Fruit fly (Drosophila melanogaster): Measurements from ENCODE around the gene CG9592.

Gene CG9592

DNA sequence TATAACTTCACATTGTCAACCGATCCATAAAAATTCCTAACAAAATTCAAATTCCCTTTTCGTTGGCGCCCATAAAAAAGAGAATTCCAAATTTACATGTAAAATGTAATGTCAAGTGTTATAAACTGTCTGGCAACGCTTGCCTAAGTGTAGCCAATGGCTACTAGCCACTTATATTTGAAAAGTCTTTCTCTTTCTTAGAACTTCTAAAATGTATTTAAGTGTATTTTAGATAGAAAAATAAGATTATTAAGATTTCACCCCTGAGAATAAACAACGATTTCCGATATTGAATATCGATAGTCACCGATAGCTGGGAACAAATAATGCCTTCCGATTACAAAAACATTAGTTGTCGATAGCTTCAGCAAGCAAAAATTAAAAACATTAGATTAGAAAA is 42.0 kb downstream of the CG9592 start, which contains the start of gene CG34039 (continued):
- TF ChIP-seq disco-r (GFP tag; optimal IDR thresholded peaks at IDR 0.05): no peak
- TF ChIP-seq pan (optimal IDR thresholded peaks at IDR 0.05): no peak
- no peak for TF ChIP-seq pan (GFP tag; optimal IDR thresholded peaks at IDR 0.05 in 1 of 2, IDR thresholded peaks at IDR 0.05 in 1 of 2)
- TF ChIP-seq CG8765 (GFP tag; IDR thresholded peaks at IDR 0.05): no peak
- TF ChIP-seq CG34422 (GFP tag; IDR thresholded peaks at IDR 0.05): no peak
- TF ChIP-seq CG2202 (tag; optimal IDR thresholded peaks at IDR 0.05): no peak
- TF ChIP-seq CG13424 (tag; optimal IDR thresholded peaks at IDR 0.05): no peak
- TF ChIP-seq lilli (GFP tag; optimal IDR thresholded peaks at IDR 0.05): peak; percentile 40
- TF ChIP-seq jumu (GFP tag; optimal IDR thresholded peaks at IDR 0.05): no peak
- TF ChIP-seq pb (GFP tag; optimal IDR thresholded peaks at IDR 0.05): no peak
- peak; percentile 51 for TF ChIP-seq CG8924 (tag; optimal IDR thresholded peaks at IDR 0.05)
- TF ChIP-seq C15 (GFP tag; IDR thresholded peaks at IDR 0.05): no peak
- TF ChIP-seq CG17328 (GFP tag; IDR thresholded peaks at IDR 0.05): no peak
- TF ChIP-seq yki (optimal IDR thresholded peaks at IDR 0.05): no peak
- TF ChIP-seq YL-1 (GFP tag; optimal IDR thresholded peaks at IDR 0.05): peak; percentile 11
- peak; percentile 25 for TF ChIP-seq CG7839 (tag; optimal IDR thresholded peaks at IDR 0.05)
- TF ChIP-seq CG31224 (GFP tag; IDR thresholded peaks at IDR 0.05): no peak
- peak in 1 of 2 experiments; percentile 79 for TF ChIP-seq eve (GFP tag; optimal IDR thresholded peaks at IDR 0.05)
- TF ChIP-seq fd3F (GFP tag; optimal IDR thresholded peaks at IDR 0.05): no peak
- no peak for TF ChIP-seq slp2 (GFP tag; optimal IDR thresholded peaks at IDR 0.05)
- no peak for TF ChIP-seq Camta (GFP tag; optimal IDR thresholded peaks at IDR 0.05)
- no peak for TF ChIP-seq CG13123 (GFP tag; optimal IDR thresholded peaks at IDR 0.05)
- TF ChIP-seq Side (GFP tag; optimal IDR thresholded peaks at IDR 0.05): no peak
- TF ChIP-seq scrt (GFP tag; optimal IDR thresholded peaks at IDR 0.05): no peak
- TF ChIP-seq gcm2 (GFP tag; optimal IDR thresholded peaks at IDR 0.05): no peak
- peak; percentile 44 for TF ChIP-seq CG11504 (tag; optimal IDR thresholded peaks at IDR 0.05)
- TF ChIP-seq Hr78 (GFP tag; optimal IDR thresholded peaks at IDR 0.05): no peak
- no peak for TF ChIP-seq pfk (GFP tag; optimal IDR thresholded peaks at IDR 0.05)
- no peak for TF ChIP-seq crp (GFP tag; optimal IDR thresholded peaks at IDR 0.05)
- TF ChIP-seq CG32767 (GFP tag; IDR thresholded peaks at IDR 0.05): no peak
- TF ChIP-seq NC2α (GFP tag; optimal IDR thresholded peaks at IDR 0.05): no peak
- TF ChIP-seq CG8290 (GFP tag; optimal IDR thresholded peaks at IDR 0.05): peak; percentile 50
- TF ChIP-seq CG8290 (tag; optimal IDR thresholded peaks at IDR 0.05): peak in 1 of 2 experiments; percentile 70
- no peak for TF ChIP-seq peb (GFP tag; IDR thresholded peaks at IDR 0.05)
- TF ChIP-seq ems (GFP tag; optimal IDR thresholded peaks at IDR 0.05): no peak
- TF ChIP-seq HHEX (GFP tag; optimal IDR thresholded peaks at IDR 0.05): no peak
- TF ChIP-seq toy (GFP tag; IDR thresholded peaks at IDR 0.05): no peak
- TF ChIP-seq nerfin-1 (tag; optimal IDR thresholded peaks at IDR 0.05): no peak
- TF ChIP-seq Fer1 (GFP tag; optimal IDR thresholded peaks at IDR 0.05): no peak
- TF ChIP-seq CG10274 (GFP tag; optimal IDR thresholded peaks at IDR 0.05): no peak
- no peak for TF ChIP-seq cad (GFP tag; optimal IDR thresholded peaks at IDR 0.05)
- TF ChIP-seq Blimp-1 (GFP tag; optimal IDR thresholded peaks at IDR 0.05): no peak
- TF ChIP-seq nom (GFP tag; optimal IDR thresholded peaks at IDR 0.05): no peak
- TF ChIP-seq CG9817 (tag; optimal IDR thresholded peaks at IDR 0.05): no peak
- peak; percentile 60 for TF ChIP-seq CG17829 (tag; optimal IDR thresholded peaks at IDR 0.05)
- TF ChIP-seq CG10959 (GFP tag; IDR thresholded peaks at IDR 0.05): no peak
- no peak for TF ChIP-seq CG16815 (GFP tag; optimal IDR thresholded peaks at IDR 0.05)
- TF ChIP-seq Atf6 (GFP tag; IDR thresholded peaks at IDR 0.05): no peak
- no peak for TF ChIP-seq Doc2 (GFP tag; IDR thresholded peaks at IDR 0.05)
- TF ChIP-seq CG18262 (tag; optimal IDR thresholded peaks at IDR 0.05): peak; percentile 47
- peak; percentile 24 for TF ChIP-seq gfzf (GFP tag; optimal IDR thresholded peaks at IDR 0.05)
- no peak for TF ChIP-seq trh (GFP tag; optimal IDR thresholded peaks at IDR 0.05)
- no peak for TF ChIP-seq MESR4 (GFP tag; optimal IDR thresholded peaks at IDR 0.05)

All from whole organism, embryonic.